Fruit fly (Drosophila melanogaster) whole organism, embryonic: ENCODE results near the gene FIG4.
A peak's percentile ranks its signal among the peaks of the same experiment; 100 is the strongest.

Experiments
- Antp ChIP-seq: fragments of 200-800 bp; sonication (Bioruptor generic); optimal IDR thresholded peaks from 3 replicates; lab custom pipeline; 2016; ENCODE audit warnings: missing biosample characterization, missing genetic modification characterization
- Blimp-1 ChIP-seq: fragments of 200-800 bp; sonication (Bioruptor generic); optimal IDR thresholded peaks from 3 replicates; lab custom pipeline; 2018; ENCODE audit warnings: missing biosample characterization, missing genetic modification characterization, mild to moderate bottlenecking, moderate library complexity, missing genetic modification reagents
- Bteb2 ChIP-seq: fragments of 200-800 bp; sonication (Bioruptor generic); optimal IDR thresholded peaks from 2 replicates; lab custom pipeline; 2016; ENCODE audit warnings: missing biosample characterization, missing genetic modification characterization
- CG10431 ChIP-seq: fragments of 200-800 bp; sonication (Bioruptor generic); optimal IDR thresholded peaks from 3 replicates; lab custom pipeline; 2018; ENCODE audit warnings: missing biosample characterization, mild to moderate bottlenecking, missing genetic modification characterization
- CG10654 ChIP-seq: fragments of 200-800 bp; sonication (Bioruptor generic); optimal IDR thresholded peaks from 2 replicates; lab custom pipeline; 2016; ENCODE audit warnings: missing biosample characterization, missing genetic modification characterization
- CG11085 ChIP-seq: fragments of 200-800 bp; sonication (Bioruptor generic); IDR thresholded peaks from 2 replicates; pipeline ENCODE4 v1.3.6; 2022; ENCODE audit warnings: missing biosample characterization, missing genetic modification characterization
- CG11504 ChIP-seq: fragments of 200-800 bp; sonication (Bioruptor generic); optimal IDR thresholded peaks from 3 replicates; lab custom pipeline; 2019; ENCODE audit warnings: missing biosample characterization, mild to moderate bottlenecking, missing genetic modification characterization, moderate library complexity
- CG11696 ChIP-seq: fragments of 200-800 bp; sonication (Bioruptor generic); IDR thresholded peaks from 2 replicates; pipeline ENCODE4 v1.3.6; 2022; ENCODE audit warnings: missing biosample characterization, missing genetic modification characterization
- CG11723 ChIP-seq: fragments of 200-800 bp; sonication (Bioruptor generic); optimal IDR thresholded peaks from 2 replicates; lab custom pipeline; 2017; ENCODE audit warnings: missing biosample characterization, mild to moderate bottlenecking, missing genetic modification characterization
- CG12391 ChIP-seq: fragments of 200-800 bp; sonication (Bioruptor generic); optimal IDR thresholded peaks from 3 replicates; lab custom pipeline; 2018; ENCODE audit warnings: missing biosample characterization, mild to moderate bottlenecking, missing genetic modification characterization, moderate library complexity
- CG15696 ChIP-seq: fragments of 200-800 bp; sonication (Bioruptor generic); optimal IDR thresholded peaks from 2 replicates; lab custom pipeline; 2019; ENCODE audit warnings: missing biosample characterization, mild to moderate bottlenecking, missing genetic modification characterization, moderate library complexity
- CG1647 ChIP-seq: fragments of 200-800 bp; sonication (Bioruptor generic); optimal IDR thresholded peaks from 3 replicates; lab custom pipeline; 2016; ENCODE audit warnings: missing biosample characterization, missing genetic modification characterization
- CG16863 ChIP-seq: fragments of 200-800 bp; sonication (Bioruptor generic); optimal IDR thresholded peaks from 3 replicates; lab custom pipeline; 2016; ENCODE audit warnings: missing biosample characterization, missing genetic modification characterization
- CG17612 ChIP-seq: fragments of 200-800 bp; sonication (Bioruptor generic); IDR thresholded peaks from 2 replicates; pipeline ENCODE4 v1.3.6; 2022; ENCODE audit warnings: missing biosample characterization, missing genetic modification characterization
- CG2712 ChIP-seq: fragments of 200-800 bp; optimal IDR thresholded peaks from 3 replicates; lab custom pipeline; 2019; ENCODE audit warnings: missing biosample characterization, mild to moderate bottlenecking, missing genetic modification characterization, moderate library complexity
- CG30403 ChIP-seq: fragments of 200-800 bp; sonication (Bioruptor generic); optimal IDR thresholded peaks from 3 replicates; lab custom pipeline; 2016; ENCODE audit warnings: missing biosample characterization, missing genetic modification characterization
- CG3407 ChIP-seq: fragments of 200-800 bp; sonication (Bioruptor generic); optimal IDR thresholded peaks from 2 replicates; lab custom pipeline; 2018; ENCODE audit warnings: missing biosample characterization, mild to moderate bottlenecking, missing genetic modification characterization
- CG6689 ChIP-seq: fragments of 200-800 bp; sonication (Bioruptor generic); IDR thresholded peaks from 2 replicates; pipeline ENCODE4 v1.3.6; 2022; ENCODE audit warnings: missing biosample characterization, missing genetic modification characterization
- CG6765 ChIP-seq: fragments of 200-800 bp; sonication (Bioruptor generic); optimal IDR thresholded peaks from 3 replicates; lab custom pipeline; 2017; ENCODE audit warnings: missing biosample characterization, mild to moderate bottlenecking, missing genetic modification characterization
- CG7745 ChIP-seq: fragments of 200-800 bp; sonication (Bioruptor generic); optimal IDR thresholded peaks from 2 replicates; lab custom pipeline; 2018; ENCODE audit warnings: missing biosample characterization, mild to moderate bottlenecking, missing genetic modification characterization, moderate library complexity
- CG8359 ChIP-seq: fragments of 200-800 bp; sonication (Bioruptor generic); optimal IDR thresholded peaks from 2 replicates; lab custom pipeline; 2017; ENCODE audit warnings: missing biosample characterization, mild to moderate bottlenecking, missing genetic modification characterization, borderline replicate concordance
- CG9215 ChIP-seq: fragments of 200-800 bp; sonication (Bioruptor generic); IDR thresholded peaks from 2 replicates; pipeline ENCODE4 v1.3.6; 2022; ENCODE audit warnings: missing biosample characterization, missing genetic modification characterization
- CG9797 ChIP-seq: fragments of 200-800 bp; sonication (Bioruptor generic); optimal IDR thresholded peaks from 3 replicates; lab custom pipeline; 2018; ENCODE audit warnings: missing biosample characterization, mild to moderate bottlenecking, missing genetic modification characterization
- Dbx ChIP-seq: fragments of 200-800 bp; sonication (Bioruptor generic); IDR thresholded peaks from 3 replicates; pipeline ENCODE4 v1.3.6; 2022; ENCODE audit warnings: missing biosample characterization, missing genetic modification characterization
- Deaf1 ChIP-seq: fragments of 200-800 bp; optimal IDR thresholded peaks from 3 replicates; lab custom pipeline; 2019; ENCODE audit warnings: missing biosample characterization, mild to moderate bottlenecking, missing genetic modification characterization, moderate library complexity
- Dll ChIP-seq: fragments of 200-800 bp; sonication (Bioruptor generic); IDR thresholded peaks from 4 replicates; pipeline ENCODE4 v1.3.6; 2022; ENCODE audit warnings: missing biosample characterization, missing genetic modification characterization; ENCODE audit not compliant: partially characterized antibody
- Dp ChIP-seq: fragments of 200-800 bp; sonication (Bioruptor generic); optimal IDR thresholded peaks from 2 replicates; lab custom pipeline; 2018; ENCODE audit warnings: missing biosample characterization, mild to moderate bottlenecking, missing genetic modification characterization, moderate library complexity
- Hsf ChIP-seq: fragments of 200-800 bp; sonication (Bioruptor generic); optimal IDR thresholded peaks from 3 replicates; lab custom pipeline; 2016; ENCODE audit warnings: missing biosample characterization, missing genetic modification characterization
- Lim3 ChIP-seq: fragments of 200-800 bp; sonication (Bioruptor generic); IDR thresholded peaks from 2 replicates; pipeline ENCODE4 v1.3.6; 2022; ENCODE audit warnings: missing biosample characterization, missing genetic modification characterization
- MESR4 ChIP-seq: fragments of 200-800 bp; sonication (Bioruptor generic); optimal IDR thresholded peaks from 2 replicates; lab custom pipeline; 2018; ENCODE audit warnings: missing biosample characterization, mild to moderate bottlenecking, missing genetic modification characterization, moderate library complexity
- Oaz ChIP-seq: fragments of 200-800 bp; sonication (Bioruptor generic); IDR thresholded peaks from 2 replicates; pipeline ENCODE4 v1.3.6; 2022; ENCODE audit warnings: missing biosample characterization, missing genetic modification characterization
- Ptx1 ChIP-seq: fragments of 200-800 bp; sonication (Bioruptor generic); IDR thresholded peaks from 2 replicates; pipeline ENCODE4 v1.3.6; 2022; ENCODE audit warnings: missing biosample characterization, missing genetic modification characterization
- Side ChIP-seq: fragments of 200-800 bp; sonication (Bioruptor generic); optimal IDR thresholded peaks from 2 replicates; lab custom pipeline; 2016; ENCODE audit warnings: missing biosample characterization, missing genetic modification characterization
- Spps ChIP-seq: fragments of 200-800 bp; sonication (Bioruptor generic); optimal IDR thresholded peaks from 2 replicates; lab custom pipeline; 2018; ENCODE audit warnings: missing biosample characterization, mild to moderate bottlenecking, missing genetic modification characterization
- Stat92E ChIP-seq, 3 experiments: fragments of >200 bp in 2 of 3; fragments of 200-800 bp in 1 of 3; sonication (Bioruptor generic) in 1 of 3; optimal IDR thresholded peaks; 2 replicates each; lab custom pipeline; 2017 to 2019; ENCODE audit warnings: missing biosample characterization in 3 of 3, missing genetic modification characterization in 3 of 3, mild to moderate bottlenecking in 1 of 3, moderate library complexity in 1 of 3
- Xrp1 ChIP-seq: fragments of 200-800 bp; sonication (Bioruptor generic); IDR thresholded peaks from 2 replicates; pipeline ENCODE4 v1.3.6; 2022; ENCODE audit warnings: missing biosample characterization, missing genetic modification characterization
- YL-1 ChIP-seq: fragments of 200-800 bp; sonication (Bioruptor generic); optimal IDR thresholded peaks from 3 replicates; lab custom pipeline; 2017; ENCODE audit warnings: missing biosample characterization, mild to moderate bottlenecking, missing genetic modification characterization
- en ChIP-seq: fragments of 200-800 bp; sonication (Bioruptor generic); optimal IDR thresholded peaks from 2 replicates; lab custom pipeline; 2016; ENCODE audit warnings: missing biosample characterization, missing genetic modification characterization
- fd64A ChIP-seq: fragments of 200-800 bp; sonication (Bioruptor generic); optimal IDR thresholded peaks from 3 replicates; lab custom pipeline; 2018; ENCODE audit warnings: missing biosample characterization, mild to moderate bottlenecking, missing genetic modification characterization
- gce ChIP-seq: fragments of 200-800 bp; sonication (Bioruptor generic); IDR thresholded peaks from 3 replicates; pipeline ENCODE4 v1.3.6; 2022; ENCODE audit warnings: missing biosample characterization, missing genetic modification characterization
- gro ChIP-seq: fragments of 200-800 bp; sonication (Bioruptor generic); optimal IDR thresholded peaks from 2 replicates; lab custom pipeline; 2016; ENCODE audit warnings: missing biosample characterization, missing genetic modification characterization
- lmd ChIP-seq: fragments of 200-800 bp; sonication (Bioruptor generic); IDR thresholded peaks from 2 replicates; pipeline ENCODE4 v1.3.6; 2022; ENCODE audit warnings: missing biosample characterization, missing genetic modification characterization
- oc ChIP-seq: fragments of 200-800 bp; sonication (Bioruptor generic); optimal IDR thresholded peaks from 2 replicates; lab custom pipeline; 2018; ENCODE audit warnings: missing biosample characterization, mild to moderate bottlenecking, missing genetic modification characterization, moderate library complexity
- pb ChIP-seq: fragments of 200-800 bp; sonication (Bioruptor generic); optimal IDR thresholded peaks from 3 replicates; lab custom pipeline; 2016; ENCODE audit warnings: missing biosample characterization, missing genetic modification characterization
- pho ChIP-seq: fragments of 200-800 bp; sonication (Bioruptor generic); optimal IDR thresholded peaks from 2 replicates; lab custom pipeline; 2016; ENCODE audit warnings: missing biosample characterization, missing genetic modification characterization
- pnt ChIP-seq: fragments of 200-800 bp; sonication (Bioruptor generic); optimal IDR thresholded peaks from 3 replicates; lab custom pipeline; 2016; ENCODE audit warnings: missing biosample characterization, missing genetic modification characterization
- sd ChIP-seq: fragments of 200-800 bp; sonication (Bioruptor generic); optimal IDR thresholded peaks from 3 replicates; lab custom pipeline; 2018; ENCODE audit warnings: missing biosample characterization, mild to moderate bottlenecking, missing genetic modification characterization, moderate library complexity
- sens ChIP-seq: fragments of 200-800 bp; sonication (Bioruptor generic); peaks from one replicate; lab custom pipeline; 2016; ENCODE audit warnings: missing biosample characterization, missing genetic modification characterization
- seq ChIP-seq: fragments of 200-800 bp; sonication (Bioruptor generic); IDR thresholded peaks from 2 replicates; pipeline ENCODE4 v1.3.6; 2022; ENCODE audit warnings: missing biosample characterization, missing genetic modification characterization
- tio ChIP-seq: fragments of 200-800 bp; sonication (Bioruptor generic); optimal IDR thresholded peaks from 2 replicates; lab custom pipeline; 2017; ENCODE audit warnings: missing biosample characterization, missing genetic modification characterization, inconsistent platforms
- trem ChIP-seq: fragments of 200-800 bp; optimal IDR thresholded peaks from 3 replicates; lab custom pipeline; 2019; ENCODE audit warnings: missing biosample characterization, mild to moderate bottlenecking, missing genetic modification characterization, moderate library complexity
- wor ChIP-seq: fragments of 200-800 bp; sonication (Bioruptor generic); IDR thresholded peaks from 2 replicates; pipeline ENCODE4 v1.3.6; 2022; ENCODE audit warnings: missing biosample characterization, missing genetic modification characterization

FIG4 gene

dm6 chr2L:4456539-4456994, 8.4 kb upstream of the FIG4 start, which contains the start of gene Gs1l (continued):
- TF ChIP-seq en (no peak), Lim3 (no peak), Deaf1 (tag; lab: Kevin White, UChicago) (peak; percentile 23), Dp (GFP tag; lab: Kevin White, UChicago) (peak; percentile 54), CG7745 (tag; lab: Kevin White, UChicago) (no peak), CG15696 (tag; lab: Kevin White, UChicago) (no peak), tio (GFP tag; lab: Kevin White, UChicago) (no peak), CG3407 (GFP tag; lab: Kevin White, UChicago) (no peak), CG16863 (no peak), CG11723 (GFP tag; lab: Kevin White, UChicago) (no peak), Antp (GFP tag; lab: Kevin White, UChicago) (no peak), CG6689 (no peak), CG12391 (tag; lab: Kevin White, UChicago) (peak; percentile 22), CG11085 (no peak), CG10654 (GFP tag; lab: Kevin White, UChicago) (no peak), Blimp-1 (GFP tag; lab: Kevin White, UChicago) (peak; percentile 22), Stat92E (GFP tag; optimal IDR thresholded peaks at IDR 0.05; lab: Kevin White, UChicago) (no peak), Side (GFP tag; lab: Kevin White, UChicago) (no peak), Ptx1 (GFP tag; lab: Robert Waterston, UW) (peak; percentile 48; the same call in 1 of the 2 replicates), pho (GFP tag; lab: Kevin White, UChicago) (no peak), lmd (no peak; the same call in 1 of the 2 replicates), sens (peak; percentile 61), wor (no peak), YL-1 (GFP tag; lab: Kevin White, UChicago) (peak; percentile 18), sd (peak; percentile 56), pb (GFP tag; lab: Kevin White, UChicago) (no peak), Xrp1 (GFP tag; lab: Robert Waterston, UW) (peak; percentile 33; the same call in 1 of the 2 replicates), CG10431 (GFP tag; lab: Kevin White, UChicago) (no peak), MESR4 (GFP tag; lab: Kevin White, UChicago) (peak; percentile 35), trem (tag; lab: Kevin White, UChicago) (no peak), Spps (tag; lab: Kevin White, UChicago) (no peak), seq (GFP tag; lab: Robert Waterston, UW) (no peak), gce (GFP tag; lab: Robert Waterston, UW) (no peak), CG6765 (GFP tag; lab: Kevin White, UChicago) (no peak), CG30403 (GFP tag; lab: Kevin White, UChicago) (no peak), CG9215 (GFP tag; lab: Robert Waterston, UW) (no peak), CG1647 (no peak), CG9797 (peak; percentile 46), CG8359 (no peak), pnt (GFP tag; lab: Kevin White, UChicago) (no peak), oc (tag; lab: Kevin White, UChicago) (no peak), Oaz (GFP tag; lab: Robert Waterston, UW) (no peak), Hsf (GFP tag; lab: Kevin White, UChicago) (no peak), Dll (GFP tag; lab: Robert Waterston, UW) (no peak), CG11696 (GFP tag; lab: Robert Waterston, UW) (0 out of 2 replicates have a peak, but pooled peaks have one; percentile 8), gro (GFP tag; lab: Kevin White, UChicago) (no peak), CG11504 (tag; lab: Kevin White, UChicago) (peak; percentile 17), Dbx (GFP tag; lab: Robert Waterston, UW) (peak; percentile 76; the same call in 2 of the 3 replicates), Bteb2 (GFP tag; lab: Kevin White, UChicago) (no peak), CG17612 (GFP tag; lab: Robert Waterston, UW) (no peak), fd64A (GFP tag; lab: Kevin White, UChicago) (no peak), CG2712 (tag; lab: Kevin White, UChicago) (peak; percentile 34)
